Fruit fly (Drosophila melanogaster): ENCODE results near the gene Ack.

Gene Ack

dm6 chr3L:4108844-4109494, 983 bp downstream of the Ack start (continued):
- TF ChIP-seq CG12219 (GFP tag; optimal IDR thresholded peaks at IDR 0.05) (peak; percentile 73), CG17829 (tag; optimal IDR thresholded peaks at IDR 0.05) (peak; percentile 74), sens (GFP tag) (peak; percentile 97), CG5245 (GFP tag; optimal IDR thresholded peaks at IDR 0.05) (peak; percentile 45), CTCF (GFP tag; optimal IDR thresholded peaks at IDR 0.05) (no peak), CG15696 (tag; optimal IDR thresholded peaks at IDR 0.05) (peak; percentile 51), CG30431 (GFP tag; optimal IDR thresholded peaks at IDR 0.05) (peak; percentile 69), Oli (tag; optimal IDR thresholded peaks at IDR 0.05) (peak; percentile 83), CG32767 (GFP tag; IDR thresholded peaks at IDR 0.05) (peak; percentile 41; the same call in 1 of the 2 replicates), CG3065 (GFP tag; optimal IDR thresholded peaks at IDR 0.05) (no peak), stc (GFP tag; IDR thresholded peaks at IDR 0.05) (no peak), salm (tag; optimal IDR thresholded peaks at IDR 0.05) (peak; percentile 46), CG7556 (GFP tag; optimal IDR thresholded peaks at IDR 0.05) (peak; percentile 87), lilli (GFP tag; optimal IDR thresholded peaks at IDR 0.05) (peak; percentile 80), Hand (GFP tag; optimal IDR thresholded peaks at IDR 0.05) (peak; percentile 53), CG43689 (GFP tag; IDR thresholded peaks at IDR 0.05) (no peak), NK7.1 (GFP tag; optimal IDR thresholded peaks at IDR 0.05) (peak; percentile 70), CG10543 (GFP tag; optimal IDR thresholded peaks at IDR 0.05) (peak; percentile 71), sna (GFP tag; IDR thresholded peaks at IDR 0.05; ENCODE audit: partially characterized antibody) (no peak), Atf-2 (GFP tag; optimal IDR thresholded peaks at IDR 0.05) (peak; percentile 65), Bteb2 (GFP tag; optimal IDR thresholded peaks at IDR 0.05) (peak; percentile 63), gfzf (GFP tag; optimal IDR thresholded peaks at IDR 0.05) (no peak), Rfx (GFP tag; IDR thresholded peaks at IDR 0.05) (peak; percentile 69), Opbp (GFP tag; IDR thresholded peaks at IDR 0.05; ENCODE audit: partially characterized antibody) (no peak), Chrac-16 (GFP tag; optimal IDR thresholded peaks at IDR 0.05) (peak; percentile 65), CG12071 (GFP tag; optimal IDR thresholded peaks at IDR 0.05) (peak; percentile 30), tup (GFP tag; optimal IDR thresholded peaks at IDR 0.05) (peak; percentile 9), bab2 (GFP tag; optimal IDR thresholded peaks at IDR 0.05) (peak; percentile 77), wek (GFP tag; optimal IDR thresholded peaks at IDR 0.05) (no peak), sens-2 (GFP tag; IDR thresholded peaks at IDR 0.05) (no peak), zfh1 (GFP tag; IDR thresholded peaks at IDR 0.05) (peak; percentile 60; the same call in 2 of the 3 replicates), slp2 (GFP tag; optimal IDR thresholded peaks at IDR 0.05) (peak; percentile 61), prd (optimal IDR thresholded peaks at IDR 0.05) (no peak), prd (GFP tag; IDR thresholded peaks at IDR 0.05) (peak; percentile 71), Scr (GFP tag; IDR thresholded peaks at IDR 0.05; ENCODE audit: partially characterized antibody) (no peak), CG15011 (GFP tag; optimal IDR thresholded peaks at IDR 0.05) (peak; percentile 73), CG1233 (GFP tag; optimal IDR thresholded peaks at IDR 0.05) (peak; percentile 80), CG5180 (GFP tag; optimal IDR thresholded peaks at IDR 0.05) (peak; percentile 68), CG8089 (GFP tag; optimal IDR thresholded peaks at IDR 0.05) (peak; percentile 34), D (optimal IDR thresholded peaks at IDR 0.05) (no peak), D (GFP tag; optimal IDR thresholded peaks at IDR 0.05) (peak; percentile 81), lbe (GFP tag; optimal IDR thresholded peaks at IDR 0.05) (no peak), CG17802 (tag; optimal IDR thresholded peaks at IDR 0.05) (no peak), Hmr (GFP tag; optimal IDR thresholded peaks at IDR 0.05) (peak; percentile 77), CG14965 (GFP tag; optimal IDR thresholded peaks at IDR 0.05; ENCODE audit: borderline replicate concordance) (peak; percentile 32), Atf6 (GFP tag; IDR thresholded peaks at IDR 0.05) (peak; percentile 67), CG2712 (tag; optimal IDR thresholded peaks at IDR 0.05) (peak; percentile 81), CG2129 (GFP tag; IDR thresholded peaks at IDR 0.05; ENCODE audit: partially characterized antibody) (no peak), CG4424 (GFP tag; optimal IDR thresholded peaks at IDR 0.05) (peak; percentile 76), CG7357 (GFP tag; IDR thresholded peaks at IDR 0.05) (peak; percentile 46; the same call in 2 of the 3 replicates), CG6654 (GFP tag; optimal IDR thresholded peaks at IDR 0.05) (peak; percentile 61)

Measured in whole organism, embryonic.